Worm (Caenorhabditis elegans) whole organism, L1 larva: ENCODE measurements around the gene sri-21.

Source experiments
- C16A3.4 ChIP-seq: fragments of 150-350 bp; optimal IDR thresholded peaks from 2 replicates; lab custom pipeline; 2014; ENCODE audit warnings: missing biosample characterization, missing genetic modification characterization
- blmp-1 ChIP-seq: fragments of 150-350 bp; optimal IDR thresholded peaks from 2 replicates; lab custom pipeline; 2014; ENCODE audit warnings: missing biosample characterization, missing genetic modification characterization
- ceh-82 ChIP-seq, 3 experiments: fragments of 150-350 bp in 1 of 3; sonication (generic microtip) in 2 of 3; optimal IDR thresholded peaks; 2 replicates each; lab custom pipeline; 2014 to 2017; ENCODE audit warnings: missing biosample characterization in 3 of 3, missing genetic modification characterization in 3 of 3
- ces-1 ChIP-seq: fragments of 150-350 bp; optimal IDR thresholded peaks from 2 replicates; lab custom pipeline; 2014; ENCODE audit warnings: missing biosample characterization, missing genetic modification reagents, missing genetic modification characterization
- fos-1 ChIP-seq: fragments of 150-350 bp; optimal IDR thresholded peaks from 2 replicates; lab custom pipeline; 2014; ENCODE audit warnings: missing biosample characterization, missing genetic modification characterization
- irx-1 ChIP-seq: sonication (generic microtip); optimal IDR thresholded peaks from 2 replicates; lab custom pipeline; 2016; ENCODE audit warnings: missing genetic modification characterization, missing compliant biosample characterization
- lin-13 ChIP-seq: fragments of 150-350 bp; optimal IDR thresholded peaks from 2 replicates; lab custom pipeline; 2014; ENCODE audit warnings: missing biosample characterization, missing genetic modification reagents, missing genetic modification characterization
- lin-15B ChIP-seq: fragments of 150-350 bp; sonication (generic microtip); optimal IDR thresholded peaks from 3 replicates; lab custom pipeline; 2014; ENCODE audit warnings: missing biosample characterization, missing genetic modification characterization
- nhr-85 ChIP-seq: sonication (generic microtip); peaks from one replicate; lab custom pipeline; 2016; ENCODE audit warnings: missing genetic modification characterization, inconsistent platforms, missing compliant biosample characterization
- skn-1 ChIP-seq: fragments of 150-350 bp; optimal IDR thresholded peaks from 2 replicates; lab custom pipeline; 2014; ENCODE audit warnings: missing biosample characterization, missing genetic modification characterization
- snpc-4 ChIP-seq: fragments of 150-350 bp; optimal IDR thresholded peaks from 2 replicates; lab custom pipeline; 2014; ENCODE audit warnings: missing biosample characterization, missing genetic modification characterization
- tbx-2 ChIP-seq: sonication (generic microtip); optimal IDR thresholded peaks from 2 replicates; lab custom pipeline; 2016; ENCODE audit warnings: missing genetic modification characterization, missing compliant biosample characterization
- unc-86 ChIP-seq: sonication (generic microtip); optimal IDR thresholded peaks from 2 replicates; lab custom pipeline; 2016; ENCODE audit warnings: missing genetic modification characterization, missing compliant biosample characterization
- zag-1 ChIP-seq: fragments of 150-350 bp; optimal IDR thresholded peaks from 2 replicates; lab custom pipeline; 2014; ENCODE audit warnings: missing biosample characterization, missing genetic modification characterization

DNA sequence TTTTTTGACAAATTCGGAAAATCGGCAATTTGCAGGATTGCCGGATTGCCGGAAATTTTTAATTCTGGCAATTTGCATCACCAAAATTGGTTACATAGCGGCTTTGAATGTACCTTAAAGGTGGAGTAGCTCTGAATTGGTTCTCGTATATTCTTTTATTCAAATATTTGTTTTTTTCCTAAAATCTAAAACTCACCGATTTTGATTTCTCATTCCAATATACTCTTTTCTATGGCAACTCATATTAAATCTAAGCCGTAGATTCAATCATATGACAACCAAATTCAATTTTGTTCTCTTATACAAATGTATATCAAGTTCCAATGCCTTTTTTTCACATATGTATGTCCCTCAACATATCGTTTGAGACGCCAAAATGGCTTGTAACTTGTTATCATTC is at the start of gene sri-21:
- TF ChIP-seq fos-1 (tag; lab: Kevin White, UChicago) (no peak), tbx-2 (tag; lab: Kevin White, UChicago) (no peak), snpc-4 (tag; lab: Kevin White, UChicago) (no peak), blmp-1 (no peak), zag-1 (tag; lab: Kevin White, UChicago) (no peak), irx-1 (tag; lab: Kevin White, UChicago) (no peak), lin-15B (tag; lab: Kevin White, UChicago) (no peak), C16A3.4 (tag; lab: Kevin White, UChicago) (no peak), lin-13 (GFP tag; lab: Kevin White, UChicago) (no peak), skn-1 (no peak), unc-86 (tag; lab: Kevin White, UChicago) (no peak), nhr-85 (tag; lab: Kevin White, UChicago) (no peak), ceh-82 (tag; optimal IDR thresholded peaks at IDR 0.05; lab: Kevin White, UChicago) (no peak), ces-1 (GFP tag; lab: Kevin White, UChicago) (no peak)
